Worm (Caenorhabditis elegans): ENCODE data around the gene lgc-37.

The lgc-37 gene

ce11 chrIII:12784854-12785253 lies at the start of gene lgc-37:
Gene lgc-37 (plus strand): TSS chrIII:12785154.
- no peak for TF ChIP-seq ceh-13 (GFP tag; optimal IDR thresholded peaks at IDR 0.05)
- TF ChIP-seq hmg-4 (GFP tag; optimal IDR thresholded peaks at IDR 0.05): no peak
- no peak for TF ChIP-seq F13C5.2 (tag; optimal IDR thresholded peaks at IDR 0.05)
- TF ChIP-seq pes-1 (GFP tag; IDR thresholded peaks at IDR 0.05): no peak

DNA sequence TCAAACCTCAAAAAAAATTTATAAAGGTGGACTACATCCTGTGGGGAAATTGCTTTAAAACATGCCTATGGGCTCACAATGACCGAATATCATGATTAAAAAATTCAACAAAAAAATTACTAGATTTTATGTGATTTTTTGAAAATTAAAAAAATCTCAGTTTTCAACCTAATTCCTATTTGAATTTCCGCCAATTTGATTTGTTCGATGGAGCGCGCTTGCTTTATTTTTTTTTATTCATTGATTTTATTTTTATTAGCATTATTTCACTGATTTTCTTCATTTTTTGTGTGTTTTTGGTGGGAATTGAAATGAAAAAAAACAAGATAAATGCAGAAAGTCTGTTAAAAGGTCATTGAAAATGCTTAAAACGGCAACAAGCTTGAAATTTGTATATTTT lies 46.0 kb upstream of the lgc-37 start:
- TF ChIP-seq scrt-1 (GFP tag; IDR thresholded peaks at IDR 0.05) (no peak), F13C5.2 (tag; optimal IDR thresholded peaks at IDR 0.05) (no peak), tbx-37 (GFP tag; conservative IDR thresholded peaks at IDR 0.05) (no peak), tbx-11 (GFP tag; IDR thresholded peaks at IDR 0.05) (no peak), hmg-4 (GFP tag; optimal IDR thresholded peaks at IDR 0.05) (no peak), pes-1 (GFP tag; IDR thresholded peaks at IDR 0.05) (no peak), flt-1 (GFP tag; IDR thresholded peaks at IDR 0.05) (no peak), tra-4 (tag; optimal IDR thresholded peaks at IDR 0.05) (no peak), ets-7 (tag; optimal IDR thresholded peaks at IDR 0.05) (no peak)

DNA sequence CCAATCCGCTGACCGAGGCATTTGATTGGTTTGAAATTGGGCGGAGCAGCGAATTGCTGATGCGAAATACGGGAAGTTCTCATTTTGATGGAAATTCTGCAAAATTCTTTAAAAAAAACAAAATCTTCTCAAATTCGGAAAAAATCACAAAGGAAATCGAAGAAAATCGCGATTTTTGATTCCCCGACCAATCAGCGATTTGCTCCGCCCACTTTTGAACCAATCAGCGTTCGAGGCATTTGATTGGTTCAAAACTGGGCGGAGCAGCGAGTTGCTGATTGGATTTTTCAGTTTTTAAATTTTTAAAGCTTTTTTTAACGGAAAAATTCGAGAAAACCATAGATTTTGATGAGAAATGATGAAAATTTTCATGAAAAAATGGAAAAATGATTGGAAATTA lies 44.6 kb upstream of the lgc-37 start:
- no peak for TF ChIP-seq ceh-36 (tag; optimal IDR thresholded peaks at IDR 0.05)

ce11 chrIII:12743515-12743914 lies 41.4 kb upstream of the lgc-37 start:
- TF ChIP-seq aly-1 (tag; optimal IDR thresholded peaks at IDR 0.05): no peak

DNA sequence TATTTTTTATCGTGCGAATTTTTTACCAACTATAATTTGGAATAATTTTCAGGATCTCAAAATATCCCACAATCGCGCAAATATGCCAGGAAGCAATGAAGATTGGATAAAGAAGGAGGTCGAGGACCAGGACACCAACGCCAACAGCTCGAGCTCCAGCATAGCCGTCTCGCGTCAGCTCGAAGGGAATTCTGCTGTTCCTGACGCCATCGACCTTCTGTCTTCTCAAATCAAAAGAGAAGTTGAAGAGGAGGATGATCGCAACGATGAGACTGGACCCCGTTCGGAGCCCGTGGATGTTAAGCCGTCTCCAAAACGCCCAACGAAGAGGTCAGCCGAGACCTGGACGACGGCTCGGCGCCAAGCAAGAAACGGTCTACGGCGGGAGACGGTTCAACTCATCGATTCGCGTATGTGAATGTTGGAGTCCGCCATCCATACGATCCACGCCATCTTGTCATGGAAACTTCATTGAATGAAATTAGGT lies 38.5 kb upstream of the lgc-37 start, which contains the start of gene Y111B2A.21:
Y111B2A.21 (plus strand) TSS at position 51 of the 487 bp plus-strand sequence.
- TF ChIP-seq ama-1 (optimal IDR thresholded peaks at IDR 0.05) (no peak), F13C5.2 (tag; optimal IDR thresholded peaks at IDR 0.05) (no peak)

ce11 chrIII:12750831-12751230 lies 34.1 kb upstream of the lgc-37 start, which contains the start of the genes irld-60 and irld-20:
Gene irld-60 (minus strand): TSS chrIII:12750931.
Gene irld-20 (plus strand): TSS chrIII:12751109.
- TF ChIP-seq ama-1 (optimal IDR thresholded peaks at IDR 0.05): no peak
- no peak for TF ChIP-seq tbx-37 (GFP tag; conservative IDR thresholded peaks at IDR 0.05)
- no peak for TF ChIP-seq pes-1 (GFP tag; IDR thresholded peaks at IDR 0.05)
- no peak for TF ChIP-seq flt-1 (GFP tag; IDR thresholded peaks at IDR 0.05)

ce11 chrIII:12755048-12755447 lies 29.9 kb upstream of the lgc-37 start, which contains the start of gene srw-10:
Gene srw-10 (plus strand): TSS chrIII:12755348.
- no peak for TF ChIP-seq F13C5.2 (tag; optimal IDR thresholded peaks at IDR 0.05)
- no peak for TF ChIP-seq ama-1 (optimal IDR thresholded peaks at IDR 0.05)
- TF ChIP-seq sea-1 (GFP tag; conservative IDR thresholded peaks at IDR 0.05): no peak
- TF ChIP-seq tbx-11 (GFP tag; IDR thresholded peaks at IDR 0.05): no peak
- TF ChIP-seq aly-1 (tag; optimal IDR thresholded peaks at IDR 0.05): no peak
- TF ChIP-seq flt-1 (GFP tag; IDR thresholded peaks at IDR 0.05): no peak
- no peak for TF ChIP-seq scrt-1 (GFP tag; IDR thresholded peaks at IDR 0.05)
- TF ChIP-seq tbx-37 (GFP tag; conservative IDR thresholded peaks at IDR 0.05): no peak
- no peak for TF ChIP-seq ceh-13 (GFP tag; optimal IDR thresholded peaks at IDR 0.05)
- no peak for TF ChIP-seq tra-4 (tag; optimal IDR thresholded peaks at IDR 0.05)

DNA sequence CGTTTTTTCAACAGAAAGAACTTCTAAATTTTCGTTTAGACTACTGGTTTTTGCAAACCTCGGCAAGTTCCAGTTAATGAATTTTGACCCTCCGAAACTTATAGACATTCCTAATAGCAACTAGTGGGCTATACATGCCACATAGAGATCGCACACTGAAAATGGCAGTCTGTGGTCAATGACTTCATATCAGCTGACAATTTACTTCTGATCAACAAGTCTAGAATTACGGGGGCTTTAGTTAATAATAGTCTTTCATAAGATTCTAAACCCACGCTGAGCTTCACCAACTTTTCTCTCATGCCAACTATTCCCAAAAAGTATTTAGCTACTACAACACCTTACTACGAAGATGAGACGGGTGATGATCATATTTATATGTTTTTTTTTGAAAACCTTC lies 27.6 kb upstream of the lgc-37 start, which contains the start of gene srw-9:
srw-9 (plus strand) TSS at position 301 of the 400 bp plus-strand sequence.
- TF ChIP-seq sea-1 (GFP tag; conservative IDR thresholded peaks at IDR 0.05): no peak
- TF ChIP-seq aly-1 (tag; optimal IDR thresholded peaks at IDR 0.05): no peak
- TF ChIP-seq B0310.2 (tag; optimal IDR thresholded peaks at IDR 0.05): no peak
- no peak for TF ChIP-seq flt-1 (GFP tag; IDR thresholded peaks at IDR 0.05)
- no peak for TF ChIP-seq ceh-36 (tag; optimal IDR thresholded peaks at IDR 0.05)
- TF ChIP-seq ama-1 (optimal IDR thresholded peaks at IDR 0.05): no peak
- TF ChIP-seq scrt-1 (GFP tag; IDR thresholded peaks at IDR 0.05): no peak
- TF ChIP-seq F13C5.2 (tag; optimal IDR thresholded peaks at IDR 0.05): no peak
- TF ChIP-seq ets-7 (tag; optimal IDR thresholded peaks at IDR 0.05): no peak
- TF ChIP-seq tbx-37 (GFP tag; conservative IDR thresholded peaks at IDR 0.05): no peak

DNA sequence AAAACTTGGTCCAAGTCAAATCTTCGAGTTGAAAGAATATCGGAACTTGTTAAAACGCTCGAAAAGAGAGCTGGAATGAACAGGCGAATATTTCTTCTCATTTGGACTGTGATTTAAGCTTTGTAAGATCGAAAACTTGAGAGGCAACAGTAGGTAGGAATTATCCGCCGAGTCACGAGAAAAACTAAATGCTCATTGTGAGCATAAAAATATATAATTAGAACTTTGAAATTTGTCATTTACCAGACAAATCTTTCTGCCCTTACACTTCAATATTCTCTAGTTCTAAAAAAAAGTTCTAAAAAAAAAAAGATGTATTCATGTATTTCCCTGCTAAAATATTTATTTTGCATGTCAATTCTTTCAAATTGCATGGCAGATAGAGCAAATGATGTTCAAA lies 20.7 kb upstream of the lgc-37 start, which contains the start of the genes irld-19 and irld-61:
irld-19 (minus strand) TSS at position 101 of the 400 bp plus-strand sequence.
irld-61 (plus strand) TSS at position 313 of the 400 bp plus-strand sequence.
- TF ChIP-seq ama-1 (optimal IDR thresholded peaks at IDR 0.05) (no peak), ceh-36 (tag; optimal IDR thresholded peaks at IDR 0.05) (no peak)

- no peak for TF ChIP-seq ama-1 (optimal IDR thresholded peaks at IDR 0.05)
These were observed 11.2 kb upstream of the lgc-37 start for ce11 chrIII:12773753-12774152.

All from whole organism, early embryonic.